Worm (Caenorhabditis elegans) whole organism, L2 larva: ENCODE measurements around the gene fbxb-88.

ENCODE experiments used
- crh-2 ChIP-seq: sonication (generic microtip); optimal IDR thresholded peaks from 2 replicates; lab custom pipeline; 2017; ENCODE audit warnings: missing biosample characterization, missing genetic modification characterization
- elt-3 ChIP-seq: sonication (generic microtip); optimal IDR thresholded peaks from 2 replicates; lab custom pipeline; 2017; ENCODE audit warnings: missing biosample characterization, missing genetic modification characterization
- mbf-1 ChIP-seq: sonication (generic microtip); optimal IDR thresholded peaks from 2 replicates; lab custom pipeline; 2017; ENCODE audit warnings: missing biosample characterization, missing genetic modification characterization
- mdl-1 ChIP-seq, 2 experiments: fragments of 150-350 bp in 1 of 2; sonication (generic microtip) in 1 of 2; optimal IDR thresholded peaks; 2 replicates each; lab custom pipeline; 2017; ENCODE audit warnings: missing biosample characterization in 2 of 2, missing genetic modification characterization in 2 of 2
- nhr-11 ChIP-seq: fragments of 150-350 bp; optimal IDR thresholded peaks from 2 replicates; lab custom pipeline; 2014; ENCODE audit warnings: missing biosample characterization, missing genetic modification characterization
- nhr-12 ChIP-seq: fragments of 150-350 bp; optimal IDR thresholded peaks from 2 replicates; lab custom pipeline; 2014; ENCODE audit warnings: missing biosample characterization, missing genetic modification characterization
- nhr-23 ChIP-seq: fragments of 150-350 bp; optimal IDR thresholded peaks from 2 replicates; lab custom pipeline; 2014; ENCODE audit warnings: missing biosample characterization, missing genetic modification reagents, missing genetic modification characterization
- nhr-25 ChIP-seq: fragments of 150-350 bp; sonication (generic microtip); optimal IDR thresholded peaks from 3 replicates; lab custom pipeline; 2014; ENCODE audit warnings: missing biosample characterization, missing genetic modification characterization
- unc-55 ChIP-seq: fragments of 150-350 bp; sonication (generic microtip); optimal IDR thresholded peaks from 3 replicates; lab custom pipeline; 2014; ENCODE audit warnings: missing biosample characterization, missing genetic modification reagents, missing genetic modification characterization
- unc-62 ChIP-seq: fragments of 150-350 bp; optimal IDR thresholded peaks from 2 replicates; lab custom pipeline; 2014; ENCODE audit warnings: missing biosample characterization, missing genetic modification reagents, missing genetic modification characterization

- TF ChIP-seq mbf-1 (tag; lab: Kevin White, UChicago), result no peak
- TF ChIP-seq nhr-23 (tag; lab: Kevin White, UChicago), result no peak
- TF ChIP-seq elt-3 (tag; lab: Kevin White, UChicago), result no peak
- no peak for TF ChIP-seq nhr-12 (tag; lab: Kevin White, UChicago)
- TF ChIP-seq unc-62 (GFP tag; lab: Kevin White, UChicago), result no peak
- no peak for TF ChIP-seq crh-2
- no peak for TF ChIP-seq nhr-25 (tag; lab: Kevin White, UChicago)
- no peak for TF ChIP-seq nhr-11 (tag; lab: Kevin White, UChicago)
- no peak for TF ChIP-seq unc-55
- TF ChIP-seq mdl-1 (tag; optimal IDR thresholded peaks at IDR 0.05; lab: Kevin White, UChicago), result no peak
These were observed 37.0 kb downstream of the fbxb-88 start for ce11 chrII:4790687-4791086.
